Fruit fly (Drosophila melanogaster): ENCODE results near the gene CG32432.

Gene CG32432

DNA sequence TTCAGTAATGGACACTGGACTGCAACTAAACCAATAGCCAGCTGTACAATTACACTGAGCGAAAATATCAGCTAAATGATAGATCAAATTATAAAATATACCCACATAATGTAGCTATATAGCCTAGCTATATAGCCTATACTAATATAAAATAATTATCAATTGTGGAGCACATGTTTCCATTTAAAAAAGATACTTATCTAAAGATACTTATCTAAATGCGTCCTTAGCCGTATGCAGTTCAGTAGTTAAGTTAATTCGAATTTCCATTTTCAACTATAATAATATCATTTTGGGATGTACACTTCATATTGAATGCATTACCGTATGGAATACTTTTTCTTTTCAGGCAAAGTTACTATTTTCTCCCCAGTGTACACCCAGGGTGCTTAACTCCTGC, 34.0 kb upstream of the CG32432 start:
- TF ChIP-seq CG17806 (tag; optimal IDR thresholded peaks at IDR 0.05) (peak; percentile 19), CG8159 (tag; optimal IDR thresholded peaks at IDR 0.05) (peak; percentile 36), CG13204 (GFP tag; optimal IDR thresholded peaks at IDR 0.05) (no peak), CG4496 (GFP tag; IDR thresholded peaks at IDR 0.05) (0 out of 3 replicates have a peak, but pooled peaks have one; percentile 17), CG8301 (tag; optimal IDR thresholded peaks at IDR 0.05) (peak; percentile 54), CG10348 (GFP tag; IDR thresholded peaks at IDR 0.05) (no peak), CG34367 (tag; optimal IDR thresholded peaks at IDR 0.05) (no peak), CG12605 (GFP tag; IDR thresholded peaks at IDR 0.05) (no peak), Pif1A (GFP tag; optimal IDR thresholded peaks at IDR 0.05) (peak; percentile 22), CG15710 (tag; optimal IDR thresholded peaks at IDR 0.05) (peak; percentile 26), gl (tag; optimal IDR thresholded peaks at IDR 0.05) (no peak), rn (GFP tag; IDR thresholded peaks at IDR 0.05) (no peak), CG14655 (GFP tag; optimal IDR thresholded peaks at IDR 0.05) (peak; percentile 47)

DNA sequence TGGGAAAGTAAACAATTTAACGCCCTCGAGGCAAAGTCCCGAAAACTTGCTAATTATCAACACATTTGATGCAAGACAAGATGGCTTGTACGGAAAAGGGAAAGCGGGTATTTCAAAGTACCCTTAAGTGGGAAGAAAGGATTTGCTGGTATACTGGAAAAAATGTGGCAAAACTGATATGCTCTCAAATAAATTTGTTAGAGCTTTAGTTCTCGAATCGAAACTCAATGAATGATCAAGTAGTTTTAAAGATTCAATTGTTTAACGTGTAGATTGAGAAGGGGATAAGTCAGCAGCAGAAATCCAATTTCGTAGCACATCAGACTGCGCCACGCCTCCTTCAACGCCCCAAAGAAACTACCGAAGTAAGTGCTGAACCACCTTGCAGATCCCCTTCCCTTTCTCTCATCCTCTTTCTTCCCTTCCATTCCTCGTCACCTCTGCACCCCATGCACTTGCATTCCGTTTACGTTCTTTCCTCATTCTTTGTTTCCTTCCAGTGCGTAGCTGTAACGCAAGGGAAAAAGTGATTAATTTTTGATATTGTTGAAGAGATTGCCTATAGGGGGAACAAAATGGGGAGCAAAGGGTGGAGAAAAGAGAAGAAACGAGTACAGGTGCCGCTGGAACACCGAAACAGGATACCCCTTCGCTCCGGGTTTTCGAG, 32.2 kb upstream of the CG32432 start:
- TF ChIP-seq Pif1B (GFP tag; optimal IDR thresholded peaks at IDR 0.05) (no peak), rn (GFP tag; IDR thresholded peaks at IDR 0.05) (no peak), CG13204 (GFP tag; optimal IDR thresholded peaks at IDR 0.05) (peak; percentile 14), CG10348 (GFP tag; IDR thresholded peaks at IDR 0.05) (no peak), CG8159 (tag; optimal IDR thresholded peaks at IDR 0.05) (peak; percentile 26), CG34367 (tag; optimal IDR thresholded peaks at IDR 0.05) (no peak), Pif1A (GFP tag; optimal IDR thresholded peaks at IDR 0.05) (no peak), EcR (GFP tag; optimal IDR thresholded peaks at IDR 0.05) (peak; percentile 2)

DNA sequence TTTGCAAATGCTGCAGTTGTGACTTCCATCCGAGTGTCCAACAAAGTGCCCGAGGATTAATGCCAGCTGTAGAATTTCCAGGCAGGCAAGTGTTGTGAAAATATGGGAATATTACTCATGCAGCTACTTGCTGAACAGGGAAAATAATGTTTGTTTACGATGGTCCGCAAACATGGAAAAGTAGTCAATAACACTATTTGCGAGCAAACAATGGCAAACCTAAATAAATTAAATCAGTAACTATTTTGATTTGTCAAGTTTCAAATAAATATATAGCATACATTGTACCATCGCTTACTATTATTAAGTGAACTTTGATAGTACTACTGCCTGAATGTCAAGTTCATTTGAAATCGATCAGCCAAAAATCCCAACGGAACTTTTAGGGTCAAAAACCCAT, 30.1 kb upstream of the CG32432 start:
- no peak for TF ChIP-seq fd96Ca (GFP tag; IDR thresholded peaks at IDR 0.05)
- no peak for TF ChIP-seq CG17806 (tag; optimal IDR thresholded peaks at IDR 0.05)

DNA sequence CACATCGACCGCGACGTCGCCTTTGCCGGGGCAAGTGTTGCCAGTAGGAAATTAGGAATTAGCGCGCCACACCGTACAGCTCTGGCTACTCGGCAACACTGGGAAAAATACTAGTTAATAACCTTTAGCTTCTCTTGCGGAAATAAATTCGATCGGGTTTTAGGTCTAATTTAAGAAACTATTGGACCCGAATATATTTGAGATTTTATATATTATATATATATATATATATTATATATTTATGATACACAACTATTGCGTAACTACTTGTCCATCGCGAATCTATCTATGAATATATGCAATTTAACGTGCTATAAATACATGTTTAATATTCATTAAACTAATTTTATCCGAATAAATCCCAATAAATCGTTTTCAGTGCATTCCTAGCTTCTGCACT, 29.4 kb upstream of the CG32432 start:
- TF ChIP-seq EcR (GFP tag; optimal IDR thresholded peaks at IDR 0.05) (no peak), CG17806 (tag; optimal IDR thresholded peaks at IDR 0.05) (peak; percentile 68), CG14655 (GFP tag; optimal IDR thresholded peaks at IDR 0.05) (peak; percentile 84), D1 (tag; optimal IDR thresholded peaks at IDR 0.05) (peak; percentile 26), Ets98B (GFP tag; IDR thresholded peaks at IDR 0.05) (no peak; the same call in none of the 2 replicates), rn (GFP tag; IDR thresholded peaks at IDR 0.05) (no peak), CG12605 (GFP tag; IDR thresholded peaks at IDR 0.05) (no peak; the same call in 1 of the 2 replicates), CG32121 (GFP tag; IDR thresholded peaks at IDR 0.05) (peak; percentile 16; the same call in 1 of the 2 replicates), CG34367 (tag; optimal IDR thresholded peaks at IDR 0.05) (peak; percentile 28), gl (tag; optimal IDR thresholded peaks at IDR 0.05) (no peak), CG13204 (GFP tag; optimal IDR thresholded peaks at IDR 0.05) (no peak), CG10348 (GFP tag; IDR thresholded peaks at IDR 0.05) (no peak), CG8301 (tag; optimal IDR thresholded peaks at IDR 0.05) (peak; percentile 66), Pif1A (GFP tag; optimal IDR thresholded peaks at IDR 0.05) (peak; percentile 8), CG4496 (GFP tag; IDR thresholded peaks at IDR 0.05) (0 out of 3 replicates have a peak, but pooled peaks have one; percentile 38), fd96Ca (GFP tag; IDR thresholded peaks at IDR 0.05) (no peak), CG9948 (tag; optimal IDR thresholded peaks at IDR 0.05) (peak; percentile 78), Pif1B (GFP tag; optimal IDR thresholded peaks at IDR 0.05) (peak; percentile 14), Snoo (tag; optimal IDR thresholded peaks at IDR 0.05) (no peak), CG15710 (tag; optimal IDR thresholded peaks at IDR 0.05) (peak; percentile 58), CG8159 (tag; optimal IDR thresholded peaks at IDR 0.05) (peak; percentile 63)

DNA sequence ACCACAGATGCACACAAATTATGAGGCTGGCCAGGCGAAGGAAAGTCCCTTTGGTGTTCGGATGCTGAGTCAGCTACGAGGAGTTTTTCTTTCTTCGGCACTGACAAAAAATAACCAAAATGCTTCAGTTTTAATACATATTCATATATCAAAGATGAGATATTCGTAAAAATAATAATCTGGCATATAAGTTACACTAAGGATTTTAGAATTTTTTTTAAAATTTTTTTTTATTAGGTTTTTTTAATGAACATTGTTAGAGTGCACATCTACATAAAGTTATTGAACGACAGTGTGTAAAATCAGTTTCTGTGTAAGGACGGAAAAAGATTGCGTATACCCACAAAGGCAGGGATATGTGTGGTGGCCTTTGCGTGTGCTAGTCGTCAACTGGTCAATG, 22.0 kb upstream of the CG32432 start:
- TF ChIP-seq CG9948 (tag; optimal IDR thresholded peaks at IDR 0.05) (no peak), CG10348 (GFP tag; IDR thresholded peaks at IDR 0.05) (no peak), CG13204 (GFP tag; optimal IDR thresholded peaks at IDR 0.05) (no peak), EcR (GFP tag; optimal IDR thresholded peaks at IDR 0.05) (no peak), CG17806 (tag; optimal IDR thresholded peaks at IDR 0.05) (no peak), CG34367 (tag; optimal IDR thresholded peaks at IDR 0.05) (no peak), CG8301 (tag; optimal IDR thresholded peaks at IDR 0.05) (no peak), D1 (tag; optimal IDR thresholded peaks at IDR 0.05) (no peak)

DNA sequence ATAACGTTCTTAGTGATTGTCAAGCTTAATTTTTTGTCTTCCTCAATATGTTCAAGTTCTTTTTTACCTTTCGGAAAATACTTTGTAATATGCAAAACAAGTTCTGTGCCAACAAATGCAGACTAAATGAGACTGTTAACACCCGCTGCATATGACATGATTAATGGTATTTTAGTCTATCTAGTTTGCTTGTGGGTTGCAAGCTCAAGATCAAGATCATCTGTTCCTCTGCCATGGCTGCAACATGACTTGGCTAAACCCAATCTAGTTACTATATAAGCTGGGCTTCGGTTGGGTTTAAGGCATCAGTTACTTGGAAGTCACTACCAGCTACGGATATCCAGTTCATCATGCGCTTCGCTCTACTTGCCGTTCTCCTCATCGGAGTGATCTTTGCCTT, 20.5 kb upstream of the CG32432 start, which contains the start of gene CG11458:
CG11458 (plus strand) TSS at position 301 of the 400 bp plus-strand sequence.
- TF ChIP-seq fd96Ca (GFP tag; IDR thresholded peaks at IDR 0.05) (no peak), EcR (GFP tag; optimal IDR thresholded peaks at IDR 0.05) (no peak), Snoo (tag; optimal IDR thresholded peaks at IDR 0.05) (no peak), gl (tag; optimal IDR thresholded peaks at IDR 0.05) (no peak), rn (GFP tag; IDR thresholded peaks at IDR 0.05) (no peak), CG32121 (GFP tag; IDR thresholded peaks at IDR 0.05) (no peak), Pif1B (GFP tag; optimal IDR thresholded peaks at IDR 0.05) (no peak), CG14655 (GFP tag; optimal IDR thresholded peaks at IDR 0.05) (no peak), CG8301 (tag; optimal IDR thresholded peaks at IDR 0.05) (no peak), CG13204 (GFP tag; optimal IDR thresholded peaks at IDR 0.05) (no peak), CG10348 (GFP tag; IDR thresholded peaks at IDR 0.05) (no peak), CG8159 (tag; optimal IDR thresholded peaks at IDR 0.05) (no peak), CG12605 (GFP tag; IDR thresholded peaks at IDR 0.05) (no peak), CG4496 (GFP tag; IDR thresholded peaks at IDR 0.05) (no peak), D1 (tag; optimal IDR thresholded peaks at IDR 0.05) (no peak), Pif1A (GFP tag; optimal IDR thresholded peaks at IDR 0.05) (no peak)

Data from whole organism, pupa.